Worm (Caenorhabditis elegans) whole organism, L1 larva: ENCODE results near the gene snap-29.

Experiments
- C04F5.9 ChIP-seq: sonication (generic microtip); optimal IDR thresholded peaks from 2 replicates; lab custom pipeline; 2016; ENCODE audit warnings: missing genetic modification characterization, missing compliant biosample characterization
- C16A3.4 ChIP-seq: fragments of 150-350 bp; optimal IDR thresholded peaks from 2 replicates; lab custom pipeline; 2014; ENCODE audit warnings: missing biosample characterization, missing genetic modification characterization
- Y116A8C.19 ChIP-seq: sonication (generic microtip); optimal IDR thresholded peaks from 2 replicates; lab custom pipeline; 2016; ENCODE audit warnings: missing compliant biosample characterization, missing genetic modification characterization, borderline replicate concordance
- aha-1 ChIP-seq: fragments of 150-350 bp; optimal IDR thresholded peaks from 2 replicates; lab custom pipeline; 2014; ENCODE audit warnings: missing biosample characterization, missing genetic modification characterization
- alr-1 ChIP-seq: fragments of 200-800 bp; sonication (Bioruptor generic); optimal IDR thresholded peaks from 2 replicates; lab custom pipeline; 2018; ENCODE audit warnings: borderline replicate concordance, mild to moderate bottlenecking, missing genetic modification characterization, missing compliant biosample characterization
- ceh-63 ChIP-seq: fragments of 200-800 bp; sonication (Bioruptor generic); optimal IDR thresholded peaks from 2 replicates; lab custom pipeline; 2018; ENCODE audit warnings: mild to moderate bottlenecking, missing genetic modification characterization, missing compliant biosample characterization
- ceh-8 ChIP-seq: fragments of 200-800 bp; sonication (Bioruptor generic); optimal IDR thresholded peaks from 2 replicates; lab custom pipeline; 2018; ENCODE audit warnings: mild to moderate bottlenecking, missing genetic modification characterization, moderate library complexity, missing compliant biosample characterization
- ceh-88 ChIP-seq: fragments of 200-800 bp; sonication (Bioruptor generic); IDR thresholded peaks from 2 replicates; pipeline ENCODE4 v1.3.6; 2022; ENCODE audit warnings: missing genetic modification characterization, missing compliant biosample characterization
- ceh-90 ChIP-seq: sonication (generic microtip); optimal IDR thresholded peaks from 2 replicates; lab custom pipeline; 2016; ENCODE audit warnings: missing genetic modification characterization, missing compliant biosample characterization
- dpl-1 ChIP-seq, 3 experiments: fragments of 150-350 bp in 2 of 3; sonication (generic microtip) in 1 of 3; optimal IDR thresholded peaks; 2 replicates each; lab custom pipeline; 2014 to 2017; ENCODE audit warnings: missing biosample characterization in 3 of 3, missing genetic modification characterization in 3 of 3, missing genetic modification reagents in 3 of 3
- efl-1 ChIP-seq, 4 experiments: fragments of 150-350 bp; optimal IDR thresholded peaks in 3 of 4; peaks in 1 of 4; 1 replicate in 1 of 4; 2 replicates in 3 of 4; lab custom pipeline; 2014; ENCODE audit warnings: missing biosample characterization in 2 of 4, missing genetic modification characterization in 2 of 4, missing genetic modification reagents in 2 of 4
- efl-3 ChIP-seq: fragments of 200-800 bp; sonication (Bioruptor generic); optimal IDR thresholded peaks from 2 replicates; lab custom pipeline; 2018; ENCODE audit warnings: mild to moderate bottlenecking, missing genetic modification characterization, missing compliant biosample characterization
- egl-13 ChIP-seq: sonication (generic microtip); optimal IDR thresholded peaks from 2 replicates; lab custom pipeline; 2016; ENCODE audit warnings: missing genotype, missing genetic modification reagents, missing genetic modification characterization, missing compliant biosample characterization
- elt-2 ChIP-seq: sonication (generic microtip); optimal IDR thresholded peaks from 2 replicates; lab custom pipeline; 2016; ENCODE audit warnings: missing genetic modification characterization, mild to moderate bottlenecking, inconsistent platforms, missing compliant biosample characterization, missing genetic modification reagents
- ets-5 ChIP-seq: fragments of 200-800 bp; sonication (Bioruptor generic); IDR thresholded peaks from 2 replicates; pipeline ENCODE4 v1.3.6; 2022; ENCODE audit warnings: missing genetic modification characterization, missing compliant biosample characterization
- fkh-4 ChIP-seq: sonication (generic microtip); optimal IDR thresholded peaks from 2 replicates; lab custom pipeline; 2016; ENCODE audit warnings: missing compliant biosample characterization, missing genetic modification characterization, borderline replicate concordance
- fkh-8 ChIP-seq: sonication (generic microtip); optimal IDR thresholded peaks from 2 replicates; lab custom pipeline; 2016; ENCODE audit warnings: mild to moderate bottlenecking, missing genetic modification characterization, missing compliant biosample characterization
- hlh-17 ChIP-seq: fragments of 200-800 bp; sonication (Bioruptor generic); optimal IDR thresholded peaks from 2 replicates; lab custom pipeline; 2018; ENCODE audit warnings: missing genetic modification characterization, mild to moderate bottlenecking, missing compliant biosample characterization, moderate library complexity, borderline replicate concordance
- hlh-4 ChIP-seq: sonication (generic microtip); optimal IDR thresholded peaks from 2 replicates; lab custom pipeline; 2016; ENCODE audit warnings: mild to moderate bottlenecking, missing genetic modification characterization, missing compliant biosample characterization
- hpl-2 ChIP-seq: fragments of 150-350 bp; optimal IDR thresholded peaks from 2 replicates; lab custom pipeline; 2014; ENCODE audit warnings: missing biosample characterization, missing genetic modification reagents, missing genetic modification characterization
- isw-1 ChIP-seq: fragments of 200-800 bp; sonication (Bioruptor generic); IDR thresholded peaks from 2 replicates; pipeline ENCODE4 v1.3.6; 2022; ENCODE audit warnings: missing genetic modification characterization, missing compliant biosample characterization
- lin-14 ChIP-seq: fragments of 200-800 bp; sonication (Bioruptor generic); optimal IDR thresholded peaks from 2 replicates; lab custom pipeline; 2018; ENCODE audit warnings: mild to moderate bottlenecking, missing genetic modification characterization, moderate library complexity, missing compliant biosample characterization
- lin-15B ChIP-seq: fragments of 150-350 bp; sonication (generic microtip); optimal IDR thresholded peaks from 3 replicates; lab custom pipeline; 2014; ENCODE audit warnings: missing biosample characterization, missing genetic modification characterization
- lin-39 ChIP-seq: fragments of 150-350 bp; optimal IDR thresholded peaks from 2 replicates; lab custom pipeline; 2014; ENCODE audit warnings: missing biosample characterization, missing genetic modification reagents, missing genetic modification characterization
- lsy-2 ChIP-seq, 2 experiments: fragments of 150-350 bp; optimal IDR thresholded peaks; 2 replicates each; lab custom pipeline; 2014; ENCODE audit warnings: missing biosample characterization in 2 of 2, missing genetic modification characterization in 2 of 2
- mab-9 ChIP-seq: fragments of 200-800 bp; sonication (Bioruptor generic); IDR thresholded peaks from 2 replicates; pipeline ENCODE4 v1.3.6; 2022; ENCODE audit warnings: missing genetic modification reagents, missing genetic modification characterization, missing compliant biosample characterization
- mdl-1 ChIP-seq, 2 experiments: fragments of 150-350 bp; optimal IDR thresholded peaks; 2 replicates each; lab custom pipeline; 2014 to 2017; ENCODE audit warnings: missing biosample characterization in 2 of 2, missing genetic modification characterization in 2 of 2, inconsistent platforms in 1 of 2
- mef-2 ChIP-seq: fragments of 150-350 bp; optimal IDR thresholded peaks from 2 replicates; lab custom pipeline; 2014; ENCODE audit warnings: missing biosample characterization, missing genetic modification characterization
- mep-1 ChIP-seq: fragments of 150-350 bp; optimal IDR thresholded peaks from 2 replicates; lab custom pipeline; 2014; ENCODE audit warnings: missing biosample characterization, missing genetic modification characterization
- nhr-12 ChIP-seq: sonication (generic microtip); optimal IDR thresholded peaks from 2 replicates; lab custom pipeline; 2017; ENCODE audit warnings: missing biosample characterization, missing genetic modification characterization
- nhr-237 ChIP-seq: fragments of 150-350 bp; optimal IDR thresholded peaks from 2 replicates; lab custom pipeline; 2014; ENCODE audit warnings: missing biosample characterization, missing genetic modification characterization
- nhr-71 ChIP-seq: sonication (generic microtip); optimal IDR thresholded peaks from 2 replicates; lab custom pipeline; 2016; ENCODE audit warnings: mild to moderate bottlenecking, missing genetic modification characterization, moderate library complexity, missing compliant biosample characterization
- nhr-76 ChIP-seq: sonication (generic microtip); optimal IDR thresholded peaks from 2 replicates; lab custom pipeline; 2017; ENCODE audit warnings: missing biosample characterization, missing genetic modification characterization
- pag-3 ChIP-seq: sonication (generic microtip); optimal IDR thresholded peaks from 2 replicates; lab custom pipeline; 2017; ENCODE audit warnings: missing genetic modification characterization, mild to moderate bottlenecking, missing compliant biosample characterization, antibody characterized with exemption, borderline replicate concordance; ENCODE audit not compliant: insufficient read depth
- pqm-1 ChIP-seq: sonication (generic microtip); optimal IDR thresholded peaks from 3 replicates; lab custom pipeline; 2017; ENCODE audit warnings: missing biosample characterization, missing genetic modification characterization
- rnt-1 ChIP-seq: sonication (generic microtip); optimal IDR thresholded peaks from 2 replicates; lab custom pipeline; 2016; ENCODE audit warnings: mild to moderate bottlenecking, missing genetic modification characterization, moderate library complexity, missing compliant biosample characterization
- skn-1 ChIP-seq: fragments of 150-350 bp; optimal IDR thresholded peaks from 2 replicates; lab custom pipeline; 2014; ENCODE audit warnings: missing biosample characterization, missing genetic modification characterization
- snpc-4 ChIP-seq: fragments of 150-350 bp; optimal IDR thresholded peaks from 2 replicates; lab custom pipeline; 2014; ENCODE audit warnings: missing biosample characterization, missing genetic modification characterization
- sox-4 ChIP-seq: sonication (generic microtip); optimal IDR thresholded peaks from 2 replicates; lab custom pipeline; 2016; ENCODE audit warnings: missing genetic modification characterization, missing compliant biosample characterization
- sptf-1 ChIP-seq: fragments of 150-350 bp; optimal IDR thresholded peaks from 2 replicates; lab custom pipeline; 2014; ENCODE audit warnings: missing biosample characterization, missing genetic modification characterization
- sup-37 ChIP-seq: fragments of 200-800 bp; sonication (Bioruptor generic); optimal IDR thresholded peaks from 2 replicates; lab custom pipeline; 2018; ENCODE audit warnings: mild to moderate bottlenecking, missing genetic modification characterization, missing compliant biosample characterization
- swsn-7 ChIP-seq: sonication (generic microtip); optimal IDR thresholded peaks from 2 replicates; lab custom pipeline; 2016; ENCODE audit warnings: missing genetic modification characterization, missing compliant biosample characterization
- tbx-2 ChIP-seq: sonication (generic microtip); optimal IDR thresholded peaks from 2 replicates; lab custom pipeline; 2016; ENCODE audit warnings: missing genetic modification characterization, missing compliant biosample characterization
- tlp-1 ChIP-seq: fragments of 150-350 bp; optimal IDR thresholded peaks from 2 replicates; lab custom pipeline; 2014; ENCODE audit warnings: missing biosample characterization, missing genetic modification characterization
- vab-15 ChIP-seq: sonication (generic microtip); optimal IDR thresholded peaks from 2 replicates; lab custom pipeline; 2017; ENCODE audit warnings: missing genotype, mild to moderate bottlenecking, missing genetic modification characterization, missing compliant biosample characterization
- xbp-1 ChIP-seq: sonication (generic microtip); optimal IDR thresholded peaks from 2 replicates; lab custom pipeline; 2016; ENCODE audit warnings: missing genetic modification characterization, missing compliant biosample characterization
- zag-1 ChIP-seq: fragments of 150-350 bp; optimal IDR thresholded peaks from 2 replicates; lab custom pipeline; 2014; ENCODE audit warnings: missing biosample characterization, missing genetic modification characterization
- ztf-4 ChIP-seq: fragments of 150-350 bp; optimal IDR thresholded peaks from 2 replicates; lab custom pipeline; 2014; ENCODE audit warnings: missing biosample characterization, missing genetic modification characterization

Gene snap-29

ce11 chrIII:8807246-8807645, 31.2 kb downstream of the snap-29 start, which contains the start of gene F54F2.7:
Gene F54F2.7, minus strand, starts transcription at chrIII:8807346.
- TF ChIP-seq sptf-1 (no peak), snpc-4 (no peak), lin-15B (no peak), nhr-12 (tag; lab: Kevin White, UChicago) (no peak), rnt-1 (tag; lab: Kevin White, UChicago) (no peak), aha-1 (tag; lab: Kevin White, UChicago) (no peak), ceh-90 (tag; lab: Kevin White, UChicago) (no peak), hlh-4 (tag; lab: Kevin White, UChicago) (no peak), elt-2 (tag; lab: Kevin White, UChicago) (no peak), lsy-2 (tag; optimal IDR thresholded peaks at IDR 0.05; lab: Kevin White, UChicago) (no peak), dpl-1 (GFP tag; optimal IDR thresholded peaks at IDR 0.05; lab: Kevin White, UChicago) (no peak), efl-3 (GFP tag; lab: Kevin White, UChicago) (no peak), skn-1 (tag; lab: Kevin White, UChicago) (no peak), efl-1 (optimal IDR thresholded peaks at IDR 0.05; lab: Kevin White, UChicago) (no peak), efl-1 (GFP tag; optimal IDR thresholded peaks at IDR 0.05 in 1 of 2; lab: Kevin White, UChicago) (no peak), mab-9 (GFP tag; lab: Robert Waterston, UW) (no peak), isw-1 (GFP tag; lab: Robert Waterston, UW) (no peak), nhr-76 (tag; lab: Kevin White, UChicago) (no peak), mef-2 (tag; lab: Kevin White, UChicago) (no peak), hpl-2 (GFP tag; lab: Kevin White, UChicago) (no peak), ceh-8 (no peak)

ce11 chrIII:8809245-8809971, 33.4 kb downstream of the snap-29 start, which contains the start of gene prx-19:
Gene prx-19, minus strand, starts transcription at chrIII:8809295.
- TF ChIP-seq fkh-8 (tag; lab: Kevin White, UChicago), result no peak
- TF ChIP-seq isw-1 (GFP tag; lab: Robert Waterston, UW), result 0 out of 2 replicates have a peak, but pooled peaks have one; percentile 8
- no peak for TF ChIP-seq ztf-4 (tag; lab: Kevin White, UChicago)
- peak; percentile 90 to 94 (median 93) for TF ChIP-seq dpl-1 (GFP tag; optimal IDR thresholded peaks at IDR 0.05; lab: Kevin White, UChicago)
- TF ChIP-seq nhr-76 (tag; lab: Kevin White, UChicago), result no peak
- no peak for TF ChIP-seq ets-5
- TF ChIP-seq mep-1 (tag; lab: Kevin White, UChicago), result peak; percentile 66
- TF ChIP-seq ceh-88, result no peak
- peak; percentile 58 for TF ChIP-seq nhr-71 (tag; lab: Kevin White, UChicago)
- no peak for TF ChIP-seq zag-1
- no peak for TF ChIP-seq hlh-4 (tag; lab: Kevin White, UChicago)
- no peak for TF ChIP-seq nhr-237 (tag; lab: Kevin White, UChicago)
- no peak for TF ChIP-seq sup-37
- TF ChIP-seq pqm-1 (tag; lab: Kevin White, UChicago), result no peak
- no peak for TF ChIP-seq hpl-2 (GFP tag; lab: Kevin White, UChicago)
- no peak for TF ChIP-seq fkh-4
- peak; percentile 46 for TF ChIP-seq lin-15B
- TF ChIP-seq tlp-1 (tag; lab: Kevin White, UChicago), result no peak
- TF ChIP-seq C04F5.9, result no peak
- TF ChIP-seq tbx-2 (tag; lab: Kevin White, UChicago), result peak; percentile 49
- TF ChIP-seq lin-39 (tag; lab: Kevin White, UChicago), result peak; percentile 11
- TF ChIP-seq swsn-7, result peak; percentile 39
- TF ChIP-seq mab-9 (GFP tag; lab: Robert Waterston, UW), result no peak
- no peak for TF ChIP-seq sox-4 (tag; lab: Kevin White, UChicago)
- no peak for TF ChIP-seq egl-13 (tag; lab: Kevin White, UChicago)
- TF ChIP-seq lsy-2 (tag; optimal IDR thresholded peaks at IDR 0.05; lab: Kevin White, UChicago), result peak; percentile 47 to 79
- TF ChIP-seq vab-15 (tag; lab: Kevin White, UChicago), result no peak
- no peak for TF ChIP-seq pag-3 (tag; lab: Kevin White, UChicago)
- TF ChIP-seq xbp-1 (tag; lab: Kevin White, UChicago), result peak; percentile 38
- peak; percentile 60 for TF ChIP-seq C16A3.4 (tag; lab: Kevin White, UChicago)
- peak; percentile 90 to 95 for TF ChIP-seq efl-1 (optimal IDR thresholded peaks at IDR 0.05; lab: Kevin White, UChicago)
- TF ChIP-seq efl-1 (GFP tag; optimal IDR thresholded peaks at IDR 0.05 in 1 of 2; lab: Kevin White, UChicago), result peak; percentile 95 to 100
- peak in 1 of 2 experiments; percentile 38 for TF ChIP-seq mdl-1 (tag; optimal IDR thresholded peaks at IDR 0.05; lab: Kevin White, UChicago)
- TF ChIP-seq lin-14 (GFP tag; lab: Kevin White, UChicago), result peak; percentile 32
- no peak for TF ChIP-seq Y116A8C.19 (tag; lab: Kevin White, UChicago)
- no peak for TF ChIP-seq ceh-63 (GFP tag; lab: Kevin White, UChicago)
- no peak for TF ChIP-seq hlh-17 (GFP tag; lab: Kevin White, UChicago)
- TF ChIP-seq alr-1 (tag; lab: Kevin White, UChicago), result no peak
